Fruit fly (Drosophila melanogaster) whole organism: ENCODE data around the gene CG15515.

Source experiments
- CG8478 ChIP-seq: fragments of >200 bp; optimal IDR thresholded peaks from 2 replicates; lab custom pipeline; 2018; ENCODE audit warnings: inconsistent platforms
- Dll ChIP-seq: fragments of >200 bp; optimal IDR thresholded peaks from 2 replicates; lab custom pipeline; 2017
- EcR ChIP-seq, 2 experiments: fragments of >200 bp; optimal IDR thresholded peaks; 2 replicates each; lab custom pipeline; 2017; ENCODE audit warnings: missing biosample characterization in 2 of 2, missing genetic modification characterization in 2 of 2, missing genetic modification reagents in 2 of 2
- pan ChIP-seq: fragments of >200 bp; optimal IDR thresholded peaks from 2 replicates; lab custom pipeline; 2017
- psq ChIP-seq: fragments of >200 bp; optimal IDR thresholded peaks from 2 replicates; lab custom pipeline; 2017
- usp ChIP-seq: fragments of >200 bp; optimal IDR thresholded peaks from 2 replicates; lab custom pipeline; 2017; ENCODE audit warnings: missing biosample characterization, missing genetic modification characterization, mixed read lengths

- TF ChIP-seq pan (lab: Kevin White, UChicago) = no peak
- TF ChIP-seq usp (GFP tag; lab: Kevin White, UChicago) = no peak
- TF ChIP-seq EcR (GFP tag; optimal IDR thresholded peaks at IDR 0.05; lab: Kevin White, UChicago) = no peak
- no peak for TF ChIP-seq psq (lab: Kevin White, UChicago)
- TF ChIP-seq CG8478 = no peak
- no peak for TF ChIP-seq Dll (lab: Kevin White, UChicago)
Observed at dm6 chr3R:29933007-29933464, 27.8 kb downstream of the CG15515 start, which contains the start of the genes Cog7, CG42557 and CG42558.
